Worm (Caenorhabditis elegans): Measurements from ENCODE around the gene srbc-65.

srbc-65 gene

ce11 chrV:16595140-16595791 lies 44.5 kb downstream of the srbc-65 start, which contains the start of gene cpl-1 (continued):
- TF ChIP-seq unc-55 (GFP tag; optimal IDR thresholded peaks at IDR 0.05) (no peak), nhr-23 (tag; optimal IDR thresholded peaks at IDR 0.05) (no peak), alr-1 (tag; optimal IDR thresholded peaks at IDR 0.05) (no peak), dmd-4 (tag; optimal IDR thresholded peaks at IDR 0.05) (no peak), lin-39 (tag; optimal IDR thresholded peaks at IDR 0.05) (no peak), nhr-10 (tag; optimal IDR thresholded peaks at IDR 0.05) (no peak), aly-2 (tag; optimal IDR thresholded peaks at IDR 0.05) (no peak), nhr-25 (tag; optimal IDR thresholded peaks at IDR 0.05) (no peak), lin-11 (tag; optimal IDR thresholded peaks at IDR 0.05) (no peak), crh-2 (tag; optimal IDR thresholded peaks at IDR 0.05) (peak; percentile 20), ZK546.5 (tag; optimal IDR thresholded peaks at IDR 0.05) (no peak), nhr-237 (tag; optimal IDR thresholded peaks at IDR 0.05) (no peak), elt-3 (tag; optimal IDR thresholded peaks at IDR 0.05) (no peak), snpc-4 (tag; optimal IDR thresholded peaks at IDR 0.05) (no peak), peb-1 (tag; optimal IDR thresholded peaks at IDR 0.05) (no peak), unc-39 (tag; optimal IDR thresholded peaks at IDR 0.05) (no peak), nhr-6 (tag; optimal IDR thresholded peaks at IDR 0.05) (no peak), sma-9 (GFP tag; optimal IDR thresholded peaks at IDR 0.05) (peak; percentile 38), sma-9 (tag; optimal IDR thresholded peaks at IDR 0.05) (no peak), nhr-21 (tag; optimal IDR thresholded peaks at IDR 0.05) (no peak)

- TF ChIP-seq sma-9 (GFP tag; optimal IDR thresholded peaks at IDR 0.05) (no peak), sma-9 (tag; optimal IDR thresholded peaks at IDR 0.05) (no peak), ama-1 (optimal IDR thresholded peaks at IDR 0.05) (no peak), egl-27 (tag; optimal IDR thresholded peaks at IDR 0.05) (no peak), fos-1 (tag; optimal IDR thresholded peaks at IDR 0.05) (no peak)
Measured at ce11 chrV:16596102-16596501, 45.3 kb downstream of the srbc-65 start.

- TF ChIP-seq lsy-2 (tag; optimal IDR thresholded peaks at IDR 0.05) = peak in 1 of 2 experiments; percentile 18
- TF ChIP-seq ama-1 (optimal IDR thresholded peaks at IDR 0.05) = peak; percentile 29
- TF ChIP-seq nhr-21 (tag; optimal IDR thresholded peaks at IDR 0.05) = no peak
- TF ChIP-seq nhr-129 (tag; optimal IDR thresholded peaks at IDR 0.05) = peak; percentile 21
- no peak for TF ChIP-seq skn-1 (tag; optimal IDR thresholded peaks at IDR 0.05)
Measured at ce11 chrV:16598437-16598836, 47.7 kb downstream of the srbc-65 start.

- TF ChIP-seq snpc-4 (tag; optimal IDR thresholded peaks at IDR 0.05) = no peak
- no peak for TF ChIP-seq crh-2 (tag; optimal IDR thresholded peaks at IDR 0.05)
- no peak for TF ChIP-seq nhr-21 (tag; optimal IDR thresholded peaks at IDR 0.05)
- TF ChIP-seq elt-1 (tag; optimal IDR thresholded peaks at IDR 0.05) = no peak
- TF ChIP-seq peb-1 (tag; optimal IDR thresholded peaks at IDR 0.05) = no peak
Measured at ce11 chrV:16599835-16600234, 49.1 kb downstream of the srbc-65 start.

- TF ChIP-seq Y55F3AM.14 (GFP tag; optimal IDR thresholded peaks at IDR 0.05) (no peak), sem-4 (tag; optimal IDR thresholded peaks at IDR 0.05) (no peak), peb-1 (tag; optimal IDR thresholded peaks at IDR 0.05) (no peak), nhr-11 (tag; optimal IDR thresholded peaks at IDR 0.05) (no peak), nhr-77 (tag; optimal IDR thresholded peaks at IDR 0.05) (no peak), nhr-129 (tag; optimal IDR thresholded peaks at IDR 0.05) (no peak), nhr-21 (tag; optimal IDR thresholded peaks at IDR 0.05) (no peak), lin-39 (tag; optimal IDR thresholded peaks at IDR 0.05) (no peak), nhr-237 (tag; optimal IDR thresholded peaks at IDR 0.05) (no peak), zag-1 (tag; optimal IDR thresholded peaks at IDR 0.05) (no peak), aly-2 (tag; optimal IDR thresholded peaks at IDR 0.05) (no peak), lin-11 (tag; optimal IDR thresholded peaks at IDR 0.05) (no peak)
Measured at ce11 chrV:16600623-16601022, 49.8 kb downstream of the srbc-65 start, which contains the start of gene T03E6.9. TSS of gene T03E6.9 (minus strand) at chrV:16600723.
